Worm (Caenorhabditis elegans) whole organism, L2 larva: ENCODE data around the gene gop-1.

Experiments
- C34F6.9 ChIP-seq: fragments of 150-350 bp; optimal IDR thresholded peaks from 2 replicates; lab custom pipeline; 2014; ENCODE audit warnings: missing biosample characterization, missing genetic modification characterization
- F13H6.1 ChIP-seq: sonication (generic microtip); optimal IDR thresholded peaks from 2 replicates; lab custom pipeline; 2016; ENCODE audit warnings: missing genetic modification characterization, missing compliant biosample characterization
- R02D3.7 ChIP-seq: fragments of 150-350 bp; optimal IDR thresholded peaks from 2 replicates; lab custom pipeline; 2014; ENCODE audit warnings: missing biosample characterization, missing genetic modification characterization
- alr-1 ChIP-seq: fragments of 150-350 bp; optimal IDR thresholded peaks from 2 replicates; lab custom pipeline; 2014; ENCODE audit warnings: missing biosample characterization, missing genetic modification characterization
- aly-2 ChIP-seq: fragments of 150-350 bp; optimal IDR thresholded peaks from 2 replicates; lab custom pipeline; 2014; ENCODE audit warnings: missing biosample characterization, missing genetic modification characterization
- ama-1 ChIP-seq: fragments of 150-350 bp; optimal IDR thresholded peaks from 2 replicates; lab custom pipeline; 2018; ENCODE audit warnings: inconsistent platforms
- blmp-1 ChIP-seq: sonication (generic microtip); optimal IDR thresholded peaks from 2 replicates; lab custom pipeline; 2017; ENCODE audit warnings: missing genetic modification characterization, mild to moderate bottlenecking, missing compliant biosample characterization, antibody characterized with exemption, moderate library complexity; ENCODE audit not compliant: insufficient read depth
- crh-2 ChIP-seq: sonication (generic microtip); optimal IDR thresholded peaks from 2 replicates; lab custom pipeline; 2017; ENCODE audit warnings: missing biosample characterization, missing genetic modification characterization
- dmd-4 ChIP-seq: sonication (generic microtip); optimal IDR thresholded peaks from 2 replicates; lab custom pipeline; 2017; ENCODE audit warnings: missing biosample characterization, missing genetic modification characterization
- elt-1 ChIP-seq: fragments of 150-350 bp; optimal IDR thresholded peaks from 2 replicates; lab custom pipeline; 2014; ENCODE audit warnings: missing biosample characterization, missing genetic modification characterization
- elt-3 ChIP-seq: sonication (generic microtip); optimal IDR thresholded peaks from 2 replicates; lab custom pipeline; 2017; ENCODE audit warnings: missing biosample characterization, missing genetic modification characterization
- fos-1 ChIP-seq: fragments of 150-350 bp; optimal IDR thresholded peaks from 2 replicates; lab custom pipeline; 2014; ENCODE audit warnings: missing biosample characterization, missing genetic modification characterization
- gmeb-1 ChIP-seq: fragments of 150-350 bp; optimal IDR thresholded peaks from 2 replicates; lab custom pipeline; 2014; ENCODE audit warnings: missing biosample characterization, missing genetic modification characterization
- lin-11 ChIP-seq: fragments of 150-350 bp; sonication (generic microtip); optimal IDR thresholded peaks from 2 replicates; lab custom pipeline; 2014; ENCODE audit warnings: missing biosample characterization, missing genetic modification characterization, inconsistent platforms, mixed read lengths
- lin-13 ChIP-seq: fragments of 150-350 bp; optimal IDR thresholded peaks from 2 replicates; lab custom pipeline; 2014; ENCODE audit warnings: missing biosample characterization, missing genetic modification reagents, missing genetic modification characterization
- lin-39 ChIP-seq: fragments of 150-350 bp; optimal IDR thresholded peaks from 2 replicates; lab custom pipeline; 2014; ENCODE audit warnings: missing biosample characterization, missing genetic modification reagents, missing genetic modification characterization
- lsy-2 ChIP-seq, 2 experiments: fragments of 150-350 bp in 1 of 2; sonication (generic microtip) in 1 of 2; optimal IDR thresholded peaks; 2 replicates each; lab custom pipeline; 2014 to 2017; ENCODE audit warnings: missing biosample characterization in 2 of 2, missing genetic modification characterization in 2 of 2
- mab-5 ChIP-seq: fragments of 150-350 bp; optimal IDR thresholded peaks from 2 replicates; lab custom pipeline; 2014; ENCODE audit warnings: missing biosample characterization, missing genetic modification characterization
- mbf-1 ChIP-seq: sonication (generic microtip); optimal IDR thresholded peaks from 2 replicates; lab custom pipeline; 2017; ENCODE audit warnings: missing biosample characterization, missing genetic modification characterization
- nhr-11 ChIP-seq: fragments of 150-350 bp; optimal IDR thresholded peaks from 2 replicates; lab custom pipeline; 2014; ENCODE audit warnings: missing biosample characterization, missing genetic modification characterization
- nhr-12 ChIP-seq: fragments of 150-350 bp; optimal IDR thresholded peaks from 2 replicates; lab custom pipeline; 2014; ENCODE audit warnings: missing biosample characterization, missing genetic modification characterization
- nhr-129 ChIP-seq: fragments of 150-350 bp; optimal IDR thresholded peaks from 2 replicates; lab custom pipeline; 2014; ENCODE audit warnings: missing biosample characterization, missing genetic modification characterization
- nhr-21 ChIP-seq: fragments of 150-350 bp; optimal IDR thresholded peaks from 2 replicates; lab custom pipeline; 2014; ENCODE audit warnings: missing biosample characterization, missing genetic modification characterization
- nhr-23 ChIP-seq: fragments of 150-350 bp; optimal IDR thresholded peaks from 2 replicates; lab custom pipeline; 2014; ENCODE audit warnings: missing biosample characterization, missing genetic modification reagents, missing genetic modification characterization
- nhr-237 ChIP-seq: fragments of 150-350 bp; optimal IDR thresholded peaks from 2 replicates; lab custom pipeline; 2014; ENCODE audit warnings: missing biosample characterization, missing genetic modification characterization
- nhr-25 ChIP-seq: fragments of 150-350 bp; sonication (generic microtip); optimal IDR thresholded peaks from 3 replicates; lab custom pipeline; 2014; ENCODE audit warnings: missing biosample characterization, missing genetic modification characterization
- nhr-6 ChIP-seq: fragments of 150-350 bp; optimal IDR thresholded peaks from 2 replicates; lab custom pipeline; 2014; ENCODE audit warnings: missing biosample characterization, missing genetic modification characterization
- sem-4 ChIP-seq: fragments of 150-350 bp; optimal IDR thresholded peaks from 2 replicates; lab custom pipeline; 2014; ENCODE audit warnings: missing biosample characterization, missing genetic modification reagents, missing genetic modification characterization
- sma-3 ChIP-seq: sonication (generic microtip); optimal IDR thresholded peaks from 2 replicates; lab custom pipeline; 2016; ENCODE audit warnings: missing genetic modification reagents, missing genetic modification characterization, missing compliant biosample characterization
- sma-9 ChIP-seq, 2 experiments: fragments of 150-350 bp in 1 of 2; sonication (generic microtip) in 1 of 2; optimal IDR thresholded peaks; 2 replicates each; lab custom pipeline; 2014 to 2016; ENCODE audit warnings: missing genetic modification characterization in 2 of 2, mild to moderate bottlenecking in 1 of 2, missing biosample characterization in 1 of 2, missing compliant biosample characterization in 1 of 2, missing genetic modification reagents in 1 of 2, moderate library complexity in 1 of 2
- snpc-4 ChIP-seq: fragments of 150-350 bp; optimal IDR thresholded peaks from 2 replicates; lab custom pipeline; 2014; ENCODE audit warnings: missing biosample characterization, missing genetic modification characterization
- unc-39 ChIP-seq: fragments of 150-350 bp; optimal IDR thresholded peaks from 2 replicates; lab custom pipeline; 2014; ENCODE audit warnings: missing biosample characterization, missing genetic modification characterization
- unc-55 ChIP-seq: fragments of 150-350 bp; sonication (generic microtip); optimal IDR thresholded peaks from 3 replicates; lab custom pipeline; 2014; ENCODE audit warnings: missing biosample characterization, missing genetic modification reagents, missing genetic modification characterization
- ztf-1 ChIP-seq: fragments of 200-800 bp; sonication (Bioruptor generic); conservative IDR thresholded peaks from 2 replicates; pipeline ENCODE4 v1.3.6; 2022; ENCODE audit warnings: missing genetic modification characterization, missing compliant biosample characterization
- ztf-4 ChIP-seq: fragments of 150-350 bp; optimal IDR thresholded peaks from 2 replicates; lab custom pipeline; 2014; ENCODE audit warnings: missing biosample characterization, missing genetic modification characterization

The gop-1 gene

DNA sequence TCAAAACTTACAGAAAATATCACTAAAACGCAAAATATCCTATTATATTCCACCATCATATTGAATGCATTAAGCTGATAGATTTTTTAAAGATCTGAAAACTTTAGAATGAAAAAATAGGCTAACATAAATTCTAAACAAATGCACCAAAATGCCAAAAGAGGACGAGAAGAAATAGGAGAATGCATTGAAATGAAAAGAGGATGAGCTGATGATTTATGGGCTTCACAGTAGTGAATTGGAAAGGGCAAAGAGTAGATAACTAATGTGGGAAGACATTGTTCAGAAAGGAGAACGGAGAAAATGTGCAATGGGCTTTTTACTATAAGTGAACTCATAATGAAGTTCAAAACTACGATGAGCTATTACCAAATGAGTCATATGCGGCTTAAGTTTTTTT is 36.7 kb upstream of the gop-1 start, which contains the start of gene cutl-19:
Gene cutl-19, minus strand, starts transcription at position 101 of the 400 bp plus-strand sequence.
- TF ChIP-seq lin-13 (GFP tag; lab: Kevin White, UChicago) (no peak), sma-9 (GFP tag; optimal IDR thresholded peaks at IDR 0.05; lab: Kevin White, UChicago) (no peak), sma-9 (tag; optimal IDR thresholded peaks at IDR 0.05; lab: Kevin White, UChicago) (no peak), nhr-129 (no peak), R02D3.7 (tag; lab: Kevin White, UChicago) (no peak), dmd-4 (tag; lab: Kevin White, UChicago) (no peak), nhr-23 (tag; lab: Kevin White, UChicago) (no peak), C34F6.9 (tag; lab: Kevin White, UChicago) (no peak), lin-39 (tag; lab: Kevin White, UChicago) (no peak), nhr-21 (no peak), snpc-4 (no peak), crh-2 (tag; lab: Kevin White, UChicago) (no peak), alr-1 (tag; lab: Kevin White, UChicago) (no peak), nhr-25 (tag; lab: Kevin White, UChicago) (no peak), sem-4 (tag; lab: Kevin White, UChicago) (no peak)

DNA sequence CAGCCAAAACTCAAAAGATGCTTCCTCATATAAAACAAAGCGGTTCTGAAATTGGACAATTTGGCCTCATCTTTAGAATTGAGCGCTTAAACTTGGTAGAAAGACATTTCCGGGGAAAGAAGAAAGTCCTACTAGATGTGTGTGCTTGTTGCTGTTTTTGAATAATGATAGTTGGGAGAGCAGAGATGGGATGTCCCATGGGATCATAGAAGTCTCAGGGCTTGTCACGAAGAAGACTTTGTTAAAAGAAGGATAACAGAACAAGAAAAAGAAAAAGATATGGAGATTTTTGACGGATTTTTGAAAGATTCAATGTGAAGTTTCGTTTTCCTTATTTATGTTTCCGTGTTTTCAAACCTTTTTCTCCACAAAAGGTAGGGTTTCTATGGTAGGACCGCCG is 35.6 kb upstream of the gop-1 start, which contains the start of gene ZC155.2:
Gene ZC155.2, plus strand, starts transcription at position 301 of the 400 bp plus-strand sequence.
- TF ChIP-seq mab-5 (peak; percentile 23), dmd-4 (tag; lab: Kevin White, UChicago) (no peak), ama-1 (no peak), ztf-4 (tag; lab: Kevin White, UChicago) (no peak), alr-1 (tag; lab: Kevin White, UChicago) (no peak), snpc-4 (no peak), ztf-1 (GFP tag; lab: Robert Waterston, UW) (no peak), nhr-21 (no peak)

DNA sequence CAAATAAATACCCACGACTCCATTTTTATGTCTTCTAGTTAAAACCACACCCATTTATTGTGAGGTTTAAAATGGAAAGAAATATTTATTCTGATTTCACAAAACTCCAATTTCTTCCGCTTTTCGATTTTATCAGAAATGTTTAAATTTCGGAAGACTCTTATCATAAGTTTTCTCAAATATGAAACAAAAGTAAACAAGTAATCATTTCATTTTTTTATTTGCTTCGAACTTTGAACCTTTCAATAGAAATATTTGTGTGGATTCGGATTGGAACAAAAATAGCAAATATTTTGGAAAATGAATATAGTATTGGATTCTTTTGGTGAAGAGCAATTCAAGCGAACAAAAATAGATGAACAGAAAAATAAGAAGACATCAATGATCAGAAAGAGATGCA is 32.4 kb upstream of the gop-1 start:
- no peak for TF ChIP-seq elt-1 (tag; lab: Kevin White, UChicago)
- no peak for TF ChIP-seq nhr-11
- TF ChIP-seq lin-13 (GFP tag; lab: Kevin White, UChicago): no peak
- no peak for TF ChIP-seq unc-39 (tag; lab: Kevin White, UChicago)
- no peak for TF ChIP-seq unc-55 (GFP tag; lab: Kevin White, UChicago)
- TF ChIP-seq aly-2 (tag; lab: Kevin White, UChicago): no peak
- no peak for TF ChIP-seq lsy-2 (tag; optimal IDR thresholded peaks at IDR 0.05; lab: Kevin White, UChicago)
- no peak for TF ChIP-seq nhr-6 (tag; lab: Kevin White, UChicago)
- TF ChIP-seq sem-4 (tag; lab: Kevin White, UChicago): no peak
- no peak for TF ChIP-seq sma-9 (GFP tag; optimal IDR thresholded peaks at IDR 0.05; lab: Kevin White, UChicago)
- no peak for TF ChIP-seq sma-9 (tag; optimal IDR thresholded peaks at IDR 0.05; lab: Kevin White, UChicago)
- TF ChIP-seq ztf-1 (GFP tag; lab: Robert Waterston, UW): no peak
- no peak for TF ChIP-seq mab-5
- TF ChIP-seq nhr-237 (tag; lab: Kevin White, UChicago): no peak
- no peak for TF ChIP-seq ztf-4 (tag; lab: Kevin White, UChicago)
- no peak for TF ChIP-seq nhr-12 (tag; lab: Kevin White, UChicago)
- TF ChIP-seq mbf-1 (tag; lab: Kevin White, UChicago): no peak
- no peak for TF ChIP-seq gmeb-1 (tag; lab: Kevin White, UChicago)

DNA sequence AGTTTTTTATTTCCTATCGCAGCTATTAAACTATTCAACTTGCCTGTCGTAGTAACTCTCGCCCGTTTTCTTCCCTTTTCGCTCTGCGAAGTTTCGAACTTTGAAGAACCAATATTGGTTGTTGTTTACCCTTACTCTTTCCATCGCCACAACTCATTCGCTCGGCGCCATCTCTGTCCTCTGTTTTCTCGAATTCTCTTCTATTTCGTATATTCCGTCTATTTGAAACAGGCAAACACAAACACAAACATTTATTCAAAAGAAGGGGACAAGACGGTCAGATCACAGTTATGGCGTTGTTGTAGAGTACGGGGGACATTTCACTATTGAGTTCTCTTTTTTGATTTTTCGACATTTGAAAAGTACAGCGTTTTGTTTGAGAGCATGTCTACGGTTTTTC is 31.5 kb upstream of the gop-1 start:
- peak; percentile 60 for TF ChIP-seq F13H6.1 (tag; lab: Kevin White, UChicago)
- no peak for TF ChIP-seq elt-3
- peak; percentile 62 for TF ChIP-seq nhr-129
- TF ChIP-seq lin-11 (tag; lab: Kevin White, UChicago): no peak
- no peak for TF ChIP-seq sma-9 (GFP tag; optimal IDR thresholded peaks at IDR 0.05; lab: Kevin White, UChicago)
- no peak for TF ChIP-seq sma-9 (tag; optimal IDR thresholded peaks at IDR 0.05; lab: Kevin White, UChicago)

DNA sequence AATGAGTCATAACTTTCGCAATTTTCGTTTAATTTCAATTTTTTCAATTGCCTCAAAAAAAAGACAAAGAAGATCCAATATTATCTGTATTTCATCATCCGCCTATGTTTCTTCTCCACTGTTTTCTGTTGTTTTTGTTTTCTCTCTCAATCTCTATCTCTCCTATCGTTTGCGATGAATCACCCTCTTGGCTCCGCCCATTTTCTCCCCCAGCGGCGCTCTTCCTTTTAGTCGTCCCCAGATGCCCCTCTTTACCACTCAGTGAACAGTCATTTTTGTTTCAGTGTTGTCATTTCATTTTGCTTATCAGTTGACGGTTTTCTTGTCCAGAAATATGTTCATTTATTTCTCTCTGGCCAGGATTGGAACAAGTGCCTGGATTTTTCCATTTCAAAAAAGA is 29.3 kb upstream of the gop-1 start:
- peak; percentile 61 for TF ChIP-seq nhr-129
- no peak for TF ChIP-seq blmp-1
- TF ChIP-seq unc-55 (GFP tag; lab: Kevin White, UChicago): peak; percentile 63
- peak; percentile 51 for TF ChIP-seq C34F6.9 (tag; lab: Kevin White, UChicago)
- TF ChIP-seq nhr-12 (tag; lab: Kevin White, UChicago): no peak
- no peak for TF ChIP-seq nhr-237 (tag; lab: Kevin White, UChicago)
- TF ChIP-seq sma-3: peak; percentile 47
- TF ChIP-seq fos-1 (tag; lab: Kevin White, UChicago): peak; percentile 94
